Worm (Caenorhabditis elegans): ENCODE measurements around the gene ZK938.12.

DNA sequence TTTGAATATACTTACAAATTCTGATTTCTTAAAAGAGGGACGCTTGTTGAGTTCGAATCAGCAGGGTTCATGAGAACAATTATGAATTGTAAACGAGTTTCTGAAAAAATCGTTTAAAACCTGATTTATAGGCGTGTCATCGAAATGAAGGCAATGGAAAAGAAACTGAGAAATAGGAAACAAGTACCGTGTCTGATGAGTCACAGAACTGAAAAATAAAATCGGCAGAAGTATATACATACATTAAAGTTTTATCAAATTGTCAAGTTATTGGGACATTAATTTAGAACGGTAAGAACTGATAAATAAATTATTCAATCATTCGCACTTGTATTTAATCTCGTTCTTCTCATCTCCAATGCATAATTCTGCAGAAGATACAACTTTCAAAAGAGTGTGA lies 14.1 kb downstream of the ZK938.12 start, which contains the start of gene chil-9:
- TF ChIP-seq ces-1 (GFP tag; optimal IDR thresholded peaks at IDR 0.05) (no peak), lir-3 (tag; optimal IDR thresholded peaks at IDR 0.05; ENCODE audit: poor library complexity) (no peak), egl-27 (tag; optimal IDR thresholded peaks at IDR 0.05) (no peak)

Measured in whole organism, L1 larva.